Fruit fly (Drosophila melanogaster) whole organism, embryonic: ENCODE results near the gene Bgb.

Experiments used
- ATbp ChIP-seq: fragments of 200-800 bp; sonication (Bioruptor generic); optimal IDR thresholded peaks from 2 replicates; lab custom pipeline; 2017; ENCODE audit warnings: missing biosample characterization, mild to moderate bottlenecking, missing genetic modification characterization, missing genetic modification reagents
- Ada2b ChIP-seq: fragments of 200-800 bp; sonication (Bioruptor generic); IDR thresholded peaks from 2 replicates; pipeline ENCODE4 v1.3.6; 2022; ENCODE audit warnings: missing biosample characterization, missing genetic modification characterization
- Bgb ChIP-seq: fragments of 200-800 bp; sonication (Bioruptor generic); IDR thresholded peaks from 2 replicates; pipeline ENCODE4 v1.3.6; 2022; ENCODE audit warnings: missing biosample characterization, missing genetic modification characterization; ENCODE audit not compliant: partially characterized antibody
- CG10267 ChIP-seq: fragments of 200-800 bp; sonication (Bioruptor generic); optimal IDR thresholded peaks from 2 replicates; lab custom pipeline; 2018; ENCODE audit warnings: missing biosample characterization, mild to moderate bottlenecking, missing genetic modification characterization, moderate library complexity
- CG10321 ChIP-seq: fragments of 200-800 bp; sonication (Bioruptor generic); IDR thresholded peaks from 2 replicates; pipeline ENCODE4 v1.3.6; 2022; ENCODE audit warnings: missing biosample characterization, missing genetic modification characterization
- CG11247 ChIP-seq: fragments of 200-800 bp; sonication (Bioruptor generic); IDR thresholded peaks from 2 replicates; pipeline ENCODE4 v1.3.6; 2022; ENCODE audit warnings: missing biosample characterization, missing genetic modification characterization
- CG12219 ChIP-seq: fragments of 200-800 bp; sonication (Bioruptor generic); optimal IDR thresholded peaks from 3 replicates; lab custom pipeline; 2018; ENCODE audit warnings: missing biosample characterization, mild to moderate bottlenecking, missing genetic modification characterization
- CG12299 ChIP-seq: fragments of 200-800 bp; sonication (Bioruptor generic); optimal IDR thresholded peaks from 2 replicates; lab custom pipeline; 2018; ENCODE audit warnings: missing biosample characterization, mild to moderate bottlenecking, missing genetic modification characterization
- CG12659 ChIP-seq: fragments of 200-800 bp; sonication (Bioruptor generic); optimal IDR thresholded peaks from 3 replicates; lab custom pipeline; 2017; ENCODE audit warnings: mild to moderate bottlenecking, missing biosample characterization, missing genetic modification reagents, missing genetic modification characterization
- CG12942 ChIP-seq: fragments of 200-800 bp; sonication (Bioruptor generic); optimal IDR thresholded peaks from 3 replicates; lab custom pipeline; 2016; ENCODE audit warnings: missing biosample characterization, missing genetic modification characterization
- CG13123 ChIP-seq: fragments of 200-800 bp; sonication (Bioruptor generic); optimal IDR thresholded peaks from 2 replicates; lab custom pipeline; 2016; ENCODE audit warnings: missing biosample characterization, missing genetic modification characterization
- CG13624 ChIP-seq: fragments of 200-800 bp; sonication (Bioruptor generic); optimal IDR thresholded peaks from 2 replicates; lab custom pipeline; 2016; ENCODE audit warnings: missing biosample characterization, missing genetic modification characterization
- CG15601 ChIP-seq: fragments of 200-800 bp; sonication (Bioruptor generic); optimal IDR thresholded peaks from 3 replicates; lab custom pipeline; 2019; ENCODE audit warnings: missing biosample characterization, mild to moderate bottlenecking, missing genetic modification characterization, moderate library complexity
- CG1602 ChIP-seq: fragments of 200-800 bp; sonication (Bioruptor generic); optimal IDR thresholded peaks from 3 replicates; lab custom pipeline; 2016; ENCODE audit warnings: missing biosample characterization, missing genetic modification characterization
- CG17359 ChIP-seq: fragments of 200-800 bp; sonication (Bioruptor generic); optimal IDR thresholded peaks from 3 replicates; lab custom pipeline; 2018; ENCODE audit warnings: missing biosample characterization, mild to moderate bottlenecking, missing genetic modification characterization, moderate library complexity
- CG18619 ChIP-seq: fragments of 200-800 bp; sonication (Bioruptor generic); optimal IDR thresholded peaks from 3 replicates; lab custom pipeline; 2017; ENCODE audit warnings: missing biosample characterization, mild to moderate bottlenecking, missing genetic modification characterization
- CG32532 ChIP-seq: fragments of 200-800 bp; sonication (Bioruptor generic); IDR thresholded peaks from 2 replicates; pipeline ENCODE4 v1.3.6; 2022; ENCODE audit warnings: missing biosample characterization, missing genetic modification characterization
- CG32767 ChIP-seq: fragments of 200-800 bp; sonication (Bioruptor generic); IDR thresholded peaks from 2 replicates; pipeline ENCODE4 v1.3.6; 2022; ENCODE audit warnings: missing biosample characterization, missing genetic modification characterization
- CG3847 ChIP-seq: fragments of 200-800 bp; sonication (Bioruptor generic); IDR thresholded peaks from 2 replicates; pipeline ENCODE4 v1.3.6; 2022; ENCODE audit warnings: missing biosample characterization, missing genetic modification characterization
- CG4404 ChIP-seq: fragments of 200-800 bp; sonication (Bioruptor generic); IDR thresholded peaks from 2 replicates; pipeline ENCODE4 v1.3.6; 2022; ENCODE audit warnings: missing biosample characterization, missing genetic modification characterization
- CG6765 ChIP-seq: fragments of 200-800 bp; sonication (Bioruptor generic); optimal IDR thresholded peaks from 3 replicates; lab custom pipeline; 2017; ENCODE audit warnings: missing biosample characterization, mild to moderate bottlenecking, missing genetic modification characterization
- CG7556 ChIP-seq: fragments of 200-800 bp; sonication (Bioruptor generic); optimal IDR thresholded peaks from 2 replicates; lab custom pipeline; 2017; ENCODE audit warnings: missing biosample characterization, mild to moderate bottlenecking, missing genetic modification characterization
- CG8290 ChIP-seq, 3 experiments: fragments of 200-800 bp; sonication (Bioruptor generic); optimal IDR thresholded peaks; 2 replicates each; lab custom pipeline; 2016 to 2019; ENCODE audit warnings: missing biosample characterization in 3 of 3, missing genetic modification characterization in 3 of 3, mild to moderate bottlenecking in 2 of 3, moderate library complexity in 1 of 3
- Chrac-16 ChIP-seq: fragments of 200-800 bp; sonication (Bioruptor generic); optimal IDR thresholded peaks from 3 replicates; lab custom pipeline; 2016; ENCODE audit warnings: missing biosample characterization, missing genetic modification characterization
- D19A ChIP-seq: fragments of 200-800 bp; optimal IDR thresholded peaks from 3 replicates; lab custom pipeline; 2019; ENCODE audit warnings: missing biosample characterization, mild to moderate bottlenecking, missing genetic modification characterization, moderate library complexity
- Dip2 ChIP-seq: fragments of 200-800 bp; sonication (Bioruptor generic); IDR thresholded peaks from 2 replicates; pipeline ENCODE4 v1.3.6; 2022; ENCODE audit warnings: missing biosample characterization, missing genetic modification characterization
- Gsc ChIP-seq: fragments of 200-800 bp; sonication (Bioruptor generic); IDR thresholded peaks from 2 replicates; pipeline ENCODE4 v1.3.6; 2022; ENCODE audit warnings: missing biosample characterization, missing genetic modification characterization
- HmgZ ChIP-seq: fragments of 200-800 bp; sonication (Bioruptor generic); optimal IDR thresholded peaks from 2 replicates; lab custom pipeline; 2018; ENCODE audit warnings: missing biosample characterization, mild to moderate bottlenecking, missing genetic modification characterization
- Hr39 ChIP-seq: fragments of >200 bp; optimal IDR thresholded peaks from 2 replicates; lab custom pipeline; 2017
- Lpt ChIP-seq: fragments of >200 bp; optimal IDR thresholded peaks from 2 replicates; lab custom pipeline; 2018; ENCODE audit warnings: missing biosample characterization, missing genetic modification characterization
- Med ChIP-seq: fragments of 200-800 bp; sonication (Bioruptor generic); peaks from one replicate; lab custom pipeline; 2016; ENCODE audit warnings: missing biosample characterization, missing genetic modification characterization, mild to moderate bottlenecking, inconsistent platforms, moderate library complexity
- Poxn ChIP-seq: fragments of 200-800 bp; sonication (Bioruptor generic); IDR thresholded peaks from 2 replicates; pipeline ENCODE4 v1.3.6; 2022; ENCODE audit warnings: missing biosample characterization, missing genetic modification characterization
- Sox100B ChIP-seq: fragments of 200-800 bp; sonication (Bioruptor generic); optimal IDR thresholded peaks from 3 replicates; lab custom pipeline; 2018; ENCODE audit warnings: missing biosample characterization, mild to moderate bottlenecking, missing genetic modification characterization
- Sry-β ChIP-seq: fragments of 200-800 bp; sonication (Bioruptor generic); optimal IDR thresholded peaks from 2 replicates; lab custom pipeline; 2018; ENCODE audit warnings: missing biosample characterization, mild to moderate bottlenecking, missing genetic modification characterization, moderate library complexity
- Trl ChIP-seq, 3 experiments: fragments of >200 bp in 2 of 3; fragments of 200-800 bp in 1 of 3; sonication (Bioruptor generic) in 1 of 3; optimal IDR thresholded peaks; 2 replicates in 1 of 3; 3 replicates in 2 of 3; lab custom pipeline; 2016 to 2017; ENCODE audit warnings: missing biosample characterization in 1 of 3, missing genetic modification characterization in 1 of 3
- ase ChIP-seq: fragments of 200-800 bp; sonication (Bioruptor generic); IDR thresholded peaks from 3 replicates; pipeline ENCODE4 v1.3.6; 2022; ENCODE audit warnings: missing biosample characterization, missing genetic modification characterization
- crol ChIP-seq: fragments of 200-800 bp; sonication (Bioruptor generic); IDR thresholded peaks from 2 replicates; pipeline ENCODE4 v1.3.6; 2022; ENCODE audit warnings: missing biosample characterization, missing genetic modification characterization
- dati ChIP-seq: fragments of 200-800 bp; sonication (Bioruptor generic); IDR thresholded peaks from 2 replicates; pipeline ENCODE4 v1.3.6; 2022; ENCODE audit warnings: missing biosample characterization, missing genetic modification characterization
- disco-r ChIP-seq: fragments of 200-800 bp; sonication (Bioruptor generic); optimal IDR thresholded peaks from 2 replicates; lab custom pipeline; 2016; ENCODE audit warnings: missing biosample characterization, missing genetic modification characterization
- ftz-f1 ChIP-seq: fragments of 200-800 bp; sonication (Bioruptor generic); optimal IDR thresholded peaks from 2 replicates; lab custom pipeline; 2016; ENCODE audit warnings: missing biosample characterization, missing genetic modification characterization
- gfzf ChIP-seq: fragments of 200-800 bp; sonication (Bioruptor generic); optimal IDR thresholded peaks from 2 replicates; lab custom pipeline; 2016; ENCODE audit warnings: missing biosample characterization, mild to moderate bottlenecking, missing genetic modification characterization, moderate library complexity
- jing ChIP-seq: fragments of 200-800 bp; sonication (Bioruptor generic); optimal IDR thresholded peaks from 2 replicates; lab custom pipeline; 2018; ENCODE audit warnings: missing biosample characterization, mild to moderate bottlenecking, missing genetic modification characterization
- lov ChIP-seq, 2 experiments: fragments of 200-800 bp in 1 of 2; fragments of >200 bp in 1 of 2; sonication (Bioruptor generic) in 1 of 2; IDR thresholded peaks in 1 of 2; optimal IDR thresholded peaks in 1 of 2; 2 replicates in 1 of 2; 3 replicates in 1 of 2; pipeline versions ENCODE4 v1.3.6 to Lab custom; 2017 to 2022; ENCODE audit warnings: missing biosample characterization in 1 of 2, missing genetic modification characterization in 1 of 2
- mam ChIP-seq: fragments of 200-800 bp; sonication (Bioruptor generic); optimal IDR thresholded peaks from 3 replicates; lab custom pipeline; 2016; ENCODE audit warnings: missing biosample characterization, missing genetic modification characterization
- peb ChIP-seq: fragments of 200-800 bp; sonication (Bioruptor generic); IDR thresholded peaks from 2 replicates; pipeline ENCODE4 v1.3.6; 2022; ENCODE audit warnings: missing biosample characterization, missing genetic modification characterization
- psq ChIP-seq: fragments of 200-800 bp; sonication (Bioruptor generic); optimal IDR thresholded peaks from 2 replicates; lab custom pipeline; 2017; ENCODE audit warnings: missing biosample characterization, missing genetic modification characterization
- ranshi ChIP-seq: fragments of 200-800 bp; sonication (Bioruptor generic); IDR thresholded peaks from 2 replicates; pipeline ENCODE4 v1.3.6; 2022; ENCODE audit warnings: missing biosample characterization, missing genetic modification characterization
- slp2 ChIP-seq: fragments of 200-800 bp; sonication (Bioruptor generic); optimal IDR thresholded peaks from 2 replicates; lab custom pipeline; 2016; ENCODE audit warnings: missing biosample characterization, missing genetic modification characterization
- trem ChIP-seq: fragments of 200-800 bp; optimal IDR thresholded peaks from 3 replicates; lab custom pipeline; 2019; ENCODE audit warnings: missing biosample characterization, mild to moderate bottlenecking, missing genetic modification characterization, moderate library complexity
- wor ChIP-seq: fragments of 200-800 bp; sonication (Bioruptor generic); IDR thresholded peaks from 2 replicates; pipeline ENCODE4 v1.3.6; 2022; ENCODE audit warnings: missing biosample characterization, missing genetic modification characterization

The Bgb gene

DNA sequence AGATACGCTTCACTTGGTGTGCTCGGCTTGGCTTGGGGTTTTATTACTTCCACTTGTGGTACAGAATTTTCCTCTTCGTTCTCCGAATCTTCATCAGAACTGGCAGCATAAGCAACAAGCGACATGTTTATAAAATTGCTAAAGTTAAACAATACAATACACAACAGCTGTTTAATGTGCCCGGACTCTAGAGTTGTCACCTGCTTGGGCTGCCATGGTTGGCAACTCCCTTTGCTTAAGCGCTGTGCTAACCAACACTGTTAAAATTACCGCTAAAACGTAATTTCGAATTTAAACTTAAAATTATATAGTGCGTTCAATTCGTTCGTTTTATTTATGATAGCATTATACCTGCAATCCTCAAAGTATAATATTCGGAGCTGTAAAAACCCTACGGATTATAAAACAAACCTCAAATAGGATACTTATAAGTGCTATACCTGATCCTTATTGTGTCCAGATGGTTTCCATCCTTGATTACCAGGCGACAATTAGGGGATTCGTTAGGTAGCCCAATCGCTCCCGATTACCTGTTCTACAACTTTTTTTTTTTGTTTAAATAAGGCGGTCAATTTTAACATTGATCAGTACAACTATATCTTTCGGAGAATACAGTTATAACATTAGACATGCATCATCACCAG, 7.9 kb downstream of the Bgb start, which contains the start of the genes CG17249 and Bro (continued):
- TF ChIP-seq Sox100B (GFP tag; lab: Kevin White, UChicago): no peak
- no peak for TF ChIP-seq ftz-f1 (GFP tag; lab: Kevin White, UChicago)
- no peak for TF ChIP-seq CG11247
- no peak for TF ChIP-seq ATbp (GFP tag; lab: Kevin White, UChicago)
- TF ChIP-seq ase: no peak
- TF ChIP-seq Ada2b (GFP tag; lab: Robert Waterston, UW): no peak
- TF ChIP-seq CG7556: no peak
- TF ChIP-seq HmgZ: peak; percentile 80
- peak; percentile 97 for TF ChIP-seq CG13624 (GFP tag; lab: Kevin White, UChicago)
- TF ChIP-seq Bgb (GFP tag; lab: Robert Waterston, UW): peak; percentile 61
- TF ChIP-seq dati (GFP tag; lab: Robert Waterston, UW): no peak
- TF ChIP-seq Trl (optimal IDR thresholded peaks at IDR 0.05; lab: Kevin White, UChicago): no peak
- no peak for TF ChIP-seq Trl (GFP tag; optimal IDR thresholded peaks at IDR 0.05; lab: Kevin White, UChicago)
- TF ChIP-seq CG13123 (GFP tag; lab: Kevin White, UChicago): no peak
- TF ChIP-seq CG4404 (GFP tag; lab: Robert Waterston, UW): no peak
- TF ChIP-seq peb (GFP tag; lab: Robert Waterston, UW): no peak
- TF ChIP-seq D19A (tag; lab: Kevin White, UChicago): no peak
- TF ChIP-seq Chrac-16 (GFP tag; lab: Kevin White, UChicago): peak; percentile 19
- no peak for TF ChIP-seq Gsc (GFP tag; lab: Robert Waterston, UW)
- no peak for TF ChIP-seq lov (optimal IDR thresholded peaks at IDR 0.05; lab: Kevin White, UChicago)
- TF ChIP-seq lov (GFP tag; IDR thresholded peaks at IDR 0.05; lab: Robert Waterston, UW): peak; percentile 61; the same call in 2 of the 3 replicates
- TF ChIP-seq disco-r: no peak
- TF ChIP-seq Dip2 (GFP tag; lab: Robert Waterston, UW): no peak
- TF ChIP-seq crol (GFP tag; lab: Robert Waterston, UW): no peak
- no peak for TF ChIP-seq CG18619
- TF ChIP-seq Sry-β (GFP tag; lab: Kevin White, UChicago): no peak
- peak; percentile 21 for TF ChIP-seq mam (GFP tag; lab: Kevin White, UChicago)
- TF ChIP-seq CG32767 (GFP tag; lab: Robert Waterston, UW): 0 out of 2 replicates have a peak, but pooled peaks have one; percentile 11
- TF ChIP-seq CG6765 (GFP tag; lab: Kevin White, UChicago): no peak
- no peak for TF ChIP-seq ranshi
- peak; percentile 94 for TF ChIP-seq Med (GFP tag; lab: Kevin White, UChicago)
- TF ChIP-seq CG3847 (GFP tag; lab: Robert Waterston, UW): peak; percentile 93
- no peak for TF ChIP-seq Poxn (GFP tag; lab: Robert Waterston, UW)
- no peak for TF ChIP-seq CG12219 (GFP tag; lab: Kevin White, UChicago)
- TF ChIP-seq CG12942 (GFP tag; lab: Kevin White, UChicago): peak; percentile 9
- no peak for TF ChIP-seq Hr39 (lab: Kevin White, UChicago)
- TF ChIP-seq psq: no peak
- no peak for TF ChIP-seq CG12299 (tag; lab: Kevin White, UChicago)
- peak; percentile 98 for TF ChIP-seq CG10267 (tag; lab: Kevin White, UChicago)
- no peak for TF ChIP-seq CG32532 (GFP tag; lab: Robert Waterston, UW)
- TF ChIP-seq CG1602 (GFP tag; lab: Kevin White, UChicago): no peak
- TF ChIP-seq CG15601 (tag; lab: Kevin White, UChicago): no peak
- no peak for TF ChIP-seq jing (GFP tag; lab: Kevin White, UChicago)
- no peak for TF ChIP-seq CG8290 (GFP tag; optimal IDR thresholded peaks at IDR 0.05; lab: Kevin White, UChicago)
- TF ChIP-seq CG8290 (tag; optimal IDR thresholded peaks at IDR 0.05; lab: Kevin White, UChicago): peak in 1 of 2 experiments; percentile 84
- peak; percentile 53 for TF ChIP-seq gfzf (GFP tag; lab: Kevin White, UChicago)
- peak; percentile 40 for TF ChIP-seq CG12659 (GFP tag; lab: Kevin White, UChicago)
- no peak for TF ChIP-seq Lpt (GFP tag; lab: Kevin White, UChicago)
- TF ChIP-seq wor (GFP tag; lab: Robert Waterston, UW): no peak
- no peak for TF ChIP-seq CG17359
- peak; percentile 46 for TF ChIP-seq trem (tag; lab: Kevin White, UChicago)
- TF ChIP-seq CG10321 (GFP tag; lab: Robert Waterston, UW): peak; percentile 28; the same call in 1 of the 2 replicates
- TF ChIP-seq slp2 (GFP tag; lab: Kevin White, UChicago): no peak
